Worm (Caenorhabditis elegans) whole organism, L4 larva: ENCODE results near the gene col-107.

Source experiments
- aha-1 ChIP-seq: fragments of 150-350 bp; peaks from one replicate; lab custom pipeline; 2014; ENCODE audit warnings: missing biosample characterization, missing genetic modification characterization
- dmd-6 ChIP-seq: fragments of 200-800 bp; sonication (Bioruptor generic); IDR thresholded peaks from 2 replicates; pipeline ENCODE4 v1.3.6; 2022; ENCODE audit warnings: missing genetic modification reagents, missing genetic modification characterization, missing compliant biosample characterization
- dmd-8 ChIP-seq: fragments of 200-800 bp; sonication (Bioruptor generic); IDR thresholded peaks from 2 replicates; pipeline ENCODE4 v1.3.6; 2022; ENCODE audit warnings: missing genetic modification characterization, missing compliant biosample characterization
- hlh-30 ChIP-seq: sonication (generic microtip); optimal IDR thresholded peaks from 2 replicates; lab custom pipeline; 2017; ENCODE audit warnings: antibody characterized with exemption, mild to moderate bottlenecking, missing genetic modification characterization, missing compliant biosample characterization; ENCODE audit not compliant: insufficient read depth
- mdl-1 ChIP-seq, 2 experiments: fragments of 150-350 bp in 1 of 2; sonication (generic microtip) in 1 of 2; optimal IDR thresholded peaks; 2 replicates each; lab custom pipeline; 2014 to 2017; ENCODE audit warnings: missing biosample characterization in 2 of 2, missing genetic modification characterization in 2 of 2
- mes-2 ChIP-seq: sonication (generic microtip); optimal IDR thresholded peaks from 2 replicates; lab custom pipeline; 2016; ENCODE audit warnings: missing genotype, mild to moderate bottlenecking, missing genetic modification characterization, missing compliant biosample characterization; ENCODE audit not compliant: poor library complexity, severe bottlenecking
- skn-1 ChIP-seq: fragments of 150-350 bp; optimal IDR thresholded peaks from 2 replicates; lab custom pipeline; 2014; ENCODE audit warnings: missing biosample characterization, missing genetic modification characterization
- unc-39 ChIP-seq: sonication (generic microtip); optimal IDR thresholded peaks from 2 replicates; lab custom pipeline; 2017; ENCODE audit warnings: missing biosample characterization, missing genetic modification characterization
- ztf-11 ChIP-seq: fragments of 150-350 bp; optimal IDR thresholded peaks from 2 replicates; lab custom pipeline; 2014; ENCODE audit warnings: missing biosample characterization, missing genetic modification characterization

DNA sequence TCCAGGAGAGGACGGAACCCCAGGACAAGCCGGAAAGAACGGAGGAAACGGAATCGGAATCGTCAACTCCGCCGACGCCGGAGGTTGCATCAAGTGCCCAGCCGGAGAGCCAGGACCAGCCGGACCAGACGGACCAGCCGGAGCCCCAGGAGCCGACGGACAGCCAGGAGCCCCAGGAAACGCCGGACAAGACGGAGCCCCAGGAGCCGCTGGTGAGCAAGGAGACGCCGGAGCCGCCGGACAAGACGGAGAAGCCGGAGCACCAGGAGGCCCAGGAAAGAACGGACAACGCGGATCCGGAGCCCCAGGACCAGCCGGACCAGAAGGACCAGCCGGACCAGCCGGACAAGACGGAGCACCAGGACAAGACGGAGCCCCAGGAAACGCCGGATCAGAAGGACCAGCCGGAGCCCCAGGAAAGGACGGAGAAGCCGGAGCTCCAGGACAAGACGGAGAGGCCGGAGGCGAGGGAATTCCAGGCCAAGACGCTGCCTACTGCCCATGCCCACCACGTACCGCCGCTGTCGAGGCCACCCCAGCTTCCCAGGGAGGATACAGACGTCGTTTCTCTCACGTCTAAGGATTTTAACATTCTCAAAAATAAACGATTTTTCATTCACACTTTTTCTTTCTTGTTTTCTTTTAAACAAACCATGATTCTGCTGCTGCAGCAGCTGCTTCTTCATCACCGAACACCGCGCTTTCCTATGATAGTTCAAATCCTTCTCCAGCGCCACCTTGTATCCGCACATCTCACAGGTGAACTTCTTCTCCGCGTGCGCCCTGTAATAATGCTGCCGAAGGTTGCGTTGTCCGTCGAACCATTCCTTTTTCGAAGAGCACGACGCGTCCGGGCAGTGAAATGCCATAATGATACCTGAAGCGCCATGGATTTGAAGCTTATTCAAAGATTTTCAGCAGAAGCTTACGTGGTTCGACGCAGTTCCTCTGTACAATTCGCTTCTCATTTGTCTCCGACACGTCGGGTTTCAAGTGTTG, 873 bp downstream of the col-107 start:
- TF ChIP-seq dmd-8 (GFP tag; lab: Robert Waterston, UW) (no peak), unc-39 (no peak), aha-1 (tag; lab: Kevin White, UChicago) (peak; percentile 84), dmd-6 (GFP tag; lab: Robert Waterston, UW) (no peak), mes-2 (tag; lab: Kevin White, UChicago) (peak; percentile 5), mdl-1 (tag; optimal IDR thresholded peaks at IDR 0.05; lab: Kevin White, UChicago) (no peak), skn-1 (tag; lab: Kevin White, UChicago) (no peak), hlh-30 (tag; lab: Kevin White, UChicago) (no peak), ztf-11 (no peak)
